Fruit fly (Drosophila melanogaster): ENCODE data around the gene Daxx.
A peak's percentile ranks its signal among the peaks of the same experiment; 100 is the strongest.

- TF ChIP-seq pan (optimal IDR thresholded peaks at IDR 0.05) (peak; percentile 79), psq (optimal IDR thresholded peaks at IDR 0.05) (no peak), CG8478 (optimal IDR thresholded peaks at IDR 0.05) (no peak), EcR (GFP tag; optimal IDR thresholded peaks at IDR 0.05) (no peak)
These were observed 7.4 kb upstream of the Daxx start, which contains the start of gene mmy for dm6 chr2L:6473076-6474037.
